Fruit fly (Drosophila melanogaster) S2 (cell line): ENCODE measurements around the gene Vsx1.

Experiments used
- CG8478 ChIP-seq: fragments of >200 bp; optimal IDR thresholded peaks from 2 replicates; lab custom pipeline; 2018
- CTCF ChIP-seq, 2 experiments: fragments of >200 bp; optimal IDR thresholded peaks; 2 replicates each; lab custom pipeline; 2018

Gene Vsx1

dm6 chrX:5649387-5649786, 55.3 kb downstream of the Vsx1 start:
- TF ChIP-seq CTCF (optimal IDR thresholded peaks at IDR 0.05; lab: Kevin White, UChicago) (no peak), CG8478 (lab: Kevin White, UChicago) (no peak)

- TF ChIP-seq CTCF (optimal IDR thresholded peaks at IDR 0.05; lab: Kevin White, UChicago) (no peak), CG8478 (lab: Kevin White, UChicago) (no peak)
These were observed 55.9 kb downstream of the Vsx1 start for dm6 chrX:5649998-5650397.

- TF ChIP-seq CTCF (optimal IDR thresholded peaks at IDR 0.05; lab: Kevin White, UChicago): peak; percentile 78 to 79
- TF ChIP-seq CG8478 (lab: Kevin White, UChicago): no peak
These were observed 67.9 kb downstream of the Vsx1 start for dm6 chrX:5661971-5662370.
